Worm (Caenorhabditis elegans) whole organism, midembryonic: ENCODE measurements around the gene F37B4.10.

Experiments used
- T22C8.4 ChIP-seq: fragments of 200-800 bp; sonication (Bioruptor generic); IDR thresholded peaks from 2 replicates; pipeline ENCODE4 v1.3.6; 2022; ENCODE audit warnings: missing genetic modification characterization, missing compliant biosample characterization
- cog-1 ChIP-seq: sonication (generic microtip); optimal IDR thresholded peaks from 2 replicates; lab custom pipeline; 2016; ENCODE audit warnings: missing genetic modification characterization, missing compliant biosample characterization
- flt-1 ChIP-seq: fragments of 200-800 bp; sonication (Bioruptor generic); IDR thresholded peaks from 2 replicates; pipeline ENCODE4 v1.3.6; 2022; ENCODE audit warnings: missing genetic modification characterization, missing compliant biosample characterization
- klf-2 ChIP-seq: fragments of 200-800 bp; sonication (Bioruptor generic); conservative IDR thresholded peaks from 2 replicates; pipeline ENCODE4 v1.3.6; 2022; ENCODE audit warnings: missing genetic modification reagents, missing genetic modification characterization, missing compliant biosample characterization
- med-1 ChIP-seq: sonication (generic microtip); optimal IDR thresholded peaks from 2 replicates; lab custom pipeline; 2017; ENCODE audit warnings: missing genetic modification characterization, mild to moderate bottlenecking, missing compliant biosample characterization, antibody characterized with exemption, missing genetic modification reagents; ENCODE audit not compliant: insufficient read depth
- ref-1 ChIP-seq: fragments of 200-800 bp; sonication (Bioruptor generic); conservative IDR thresholded peaks from 2 replicates; pipeline ENCODE4 v1.3.6; 2022; ENCODE audit warnings: missing genetic modification reagents, missing genetic modification characterization, missing compliant biosample characterization
- tab-1 ChIP-seq: fragments of 200-800 bp; sonication (Bioruptor generic); IDR thresholded peaks from 2 replicates; pipeline ENCODE4 v1.3.6; 2022; ENCODE audit warnings: missing genetic modification characterization, missing compliant biosample characterization
- ztf-23 ChIP-seq: fragments of 200-800 bp; sonication (Bioruptor generic); IDR thresholded peaks from 2 replicates; pipeline ENCODE4 v1.3.6; 2022; ENCODE audit warnings: missing genetic modification reagents, missing genetic modification characterization, missing compliant biosample characterization
- ztf-29 ChIP-seq: fragments of 200-800 bp; sonication (Bioruptor generic); IDR thresholded peaks from 2 replicates; pipeline ENCODE4 v1.3.6; 2022; ENCODE audit warnings: missing genetic modification reagents, missing genetic modification characterization, missing compliant biosample characterization

ce11 chrV:2883097-2883496 lies 5.7 kb upstream of the F37B4.10 start:
- TF ChIP-seq klf-2: no peak
- no peak for TF ChIP-seq flt-1
- TF ChIP-seq ztf-29: no peak
- TF ChIP-seq tab-1 (GFP tag; lab: Robert Waterston, UW): no peak
- TF ChIP-seq med-1 (GFP tag; lab: Kevin White, UChicago): no peak
- TF ChIP-seq ref-1: no peak
- TF ChIP-seq T22C8.4 (GFP tag; lab: Robert Waterston, UW): no peak
- no peak for TF ChIP-seq ztf-23
- no peak for TF ChIP-seq cog-1 (tag; lab: Kevin White, UChicago)
